Fruit fly (Drosophila melanogaster) whole organism, embryonic: ENCODE results near the gene CG12017.
A peak's percentile ranks its signal among the peaks of the same experiment; 100 is the strongest.

Experiments
- Awh ChIP-seq: fragments of 200-800 bp; sonication (Bioruptor generic); IDR thresholded peaks from 2 replicates; pipeline ENCODE4, ENCODE4 v1.3.6; 2022; ENCODE audit warnings: missing biosample characterization, missing genetic modification characterization
- B-H1 ChIP-seq: fragments of 200-800 bp; sonication (Bioruptor generic); IDR thresholded peaks from 3 replicates; pipeline ENCODE4 v1.3.6; 2022; ENCODE audit warnings: missing biosample characterization, missing genetic modification characterization
- Bgb ChIP-seq: fragments of 200-800 bp; sonication (Bioruptor generic); IDR thresholded peaks from 2 replicates; pipeline ENCODE4 v1.3.6; 2022; ENCODE audit warnings: missing biosample characterization, missing genetic modification characterization; ENCODE audit not compliant: partially characterized antibody
- Bteb2 ChIP-seq: fragments of 200-800 bp; sonication (Bioruptor generic); optimal IDR thresholded peaks from 2 replicates; lab custom pipeline; 2016; ENCODE audit warnings: missing biosample characterization, missing genetic modification characterization
- CG10267 ChIP-seq: fragments of 200-800 bp; sonication (Bioruptor generic); optimal IDR thresholded peaks from 2 replicates; lab custom pipeline; 2018; ENCODE audit warnings: missing biosample characterization, mild to moderate bottlenecking, missing genetic modification characterization, moderate library complexity
- CG10462 ChIP-seq: fragments of 200-800 bp; sonication (Bioruptor generic); optimal IDR thresholded peaks from 2 replicates; lab custom pipeline; 2016; ENCODE audit warnings: missing biosample characterization, missing genetic modification characterization
- CG11247 ChIP-seq: fragments of 200-800 bp; sonication (Bioruptor generic); IDR thresholded peaks from 2 replicates; pipeline ENCODE4 v1.3.6; 2022; ENCODE audit warnings: missing biosample characterization, missing genetic modification characterization
- CG11456 ChIP-seq: fragments of 200-800 bp; sonication (Bioruptor generic); IDR thresholded peaks from 3 replicates; pipeline ENCODE4 v1.3.6; 2022; ENCODE audit warnings: missing biosample characterization, missing genetic modification characterization
- CG12236 ChIP-seq: fragments of 200-800 bp; sonication (Bioruptor generic); optimal IDR thresholded peaks from 2 replicates; lab custom pipeline; 2016; ENCODE audit warnings: missing biosample characterization, missing genetic modification characterization
- CG13424 ChIP-seq: fragments of 200-800 bp; sonication (Bioruptor generic); optimal IDR thresholded peaks from 2 replicates; lab custom pipeline; 2019; ENCODE audit warnings: missing biosample characterization, mild to moderate bottlenecking, missing genetic modification characterization, moderate library complexity
- CG15011 ChIP-seq: fragments of 200-800 bp; sonication (Bioruptor generic); optimal IDR thresholded peaks from 3 replicates; lab custom pipeline; 2018; ENCODE audit warnings: missing biosample characterization, mild to moderate bottlenecking, missing genetic modification characterization
- CG15073 ChIP-seq: fragments of 200-800 bp; sonication (Bioruptor generic); optimal IDR thresholded peaks from 2 replicates; lab custom pipeline; 2016; ENCODE audit warnings: missing biosample characterization, missing genetic modification characterization
- CG15479 ChIP-seq: fragments of 200-800 bp; sonication (Bioruptor generic); optimal IDR thresholded peaks from 3 replicates; lab custom pipeline; 2019; ENCODE audit warnings: missing biosample characterization, mild to moderate bottlenecking, missing genetic modification characterization, moderate library complexity
- CG15601 ChIP-seq: fragments of 200-800 bp; sonication (Bioruptor generic); optimal IDR thresholded peaks from 3 replicates; lab custom pipeline; 2019; ENCODE audit warnings: missing biosample characterization, mild to moderate bottlenecking, missing genetic modification characterization, moderate library complexity
- CG1647 ChIP-seq: fragments of 200-800 bp; sonication (Bioruptor generic); optimal IDR thresholded peaks from 3 replicates; lab custom pipeline; 2016; ENCODE audit warnings: missing biosample characterization, missing genetic modification characterization
- CG17612 ChIP-seq: fragments of 200-800 bp; sonication (Bioruptor generic); IDR thresholded peaks from 2 replicates; pipeline ENCODE4 v1.3.6; 2022; ENCODE audit warnings: missing biosample characterization, missing genetic modification characterization
- CG18476 ChIP-seq: fragments of 200-800 bp; sonication (Bioruptor generic); optimal IDR thresholded peaks from 2 replicates; lab custom pipeline; 2016; ENCODE audit warnings: missing biosample characterization, mild to moderate bottlenecking, missing genetic modification characterization
- CG2129 ChIP-seq: fragments of 200-800 bp; sonication (Bioruptor generic); IDR thresholded peaks from 2 replicates; pipeline ENCODE4 v1.3.6; 2022; ENCODE audit warnings: missing biosample characterization, missing genetic modification characterization; ENCODE audit not compliant: partially characterized antibody
- CG31224 ChIP-seq: fragments of 200-800 bp; sonication (Bioruptor generic); IDR thresholded peaks from 2 replicates; pipeline ENCODE4 v1.3.6; 2022; ENCODE audit warnings: missing biosample characterization, missing genetic modification characterization
- CG42726 ChIP-seq: fragments of 200-800 bp; sonication (Bioruptor generic); IDR thresholded peaks from 2 replicates; pipeline ENCODE4 v1.3.6; 2022; ENCODE audit warnings: missing biosample characterization, missing genetic modification characterization; ENCODE audit not compliant: partially characterized antibody
- CG4707 ChIP-seq: fragments of 200-800 bp; sonication (Bioruptor generic); optimal IDR thresholded peaks from 2 replicates; lab custom pipeline; 2018; ENCODE audit warnings: missing biosample characterization, mild to moderate bottlenecking, missing genetic modification characterization, moderate library complexity
- CG6272 ChIP-seq: fragments of 200-800 bp; sonication (Bioruptor generic); IDR thresholded peaks from 2 replicates; pipeline ENCODE4 v1.3.6; 2022; ENCODE audit warnings: missing biosample characterization, missing genetic modification characterization
- H2.0 ChIP-seq: fragments of 200-800 bp; sonication (Bioruptor generic); IDR thresholded peaks from 2 replicates; pipeline ENCODE4 v1.3.6; 2022; ENCODE audit warnings: missing biosample characterization, missing genetic modification characterization
- Hey ChIP-seq: fragments of 200-800 bp; sonication (Bioruptor generic); optimal IDR thresholded peaks from 3 replicates; lab custom pipeline; 2018; ENCODE audit warnings: missing biosample characterization, mild to moderate bottlenecking, missing genetic modification characterization
- Hr39 ChIP-seq: fragments of >200 bp; optimal IDR thresholded peaks from 2 replicates; lab custom pipeline; 2017
- Mes4 ChIP-seq: fragments of 200-800 bp; sonication (Bioruptor generic); optimal IDR thresholded peaks from 2 replicates; lab custom pipeline; 2016; ENCODE audit warnings: missing biosample characterization, missing genetic modification characterization
- Six4 ChIP-seq: fragments of 200-800 bp; sonication (Bioruptor generic); optimal IDR thresholded peaks from 2 replicates; lab custom pipeline; 2016; ENCODE audit warnings: missing biosample characterization, missing genetic modification characterization
- Sry-β ChIP-seq: fragments of 200-800 bp; sonication (Bioruptor generic); optimal IDR thresholded peaks from 2 replicates; lab custom pipeline; 2018; ENCODE audit warnings: missing biosample characterization, mild to moderate bottlenecking, missing genetic modification characterization, moderate library complexity
- Vsx1 ChIP-seq: fragments of 200-800 bp; sonication (Bioruptor generic); optimal IDR thresholded peaks from 2 replicates; lab custom pipeline; 2017; ENCODE audit warnings: missing biosample characterization, mild to moderate bottlenecking, missing genetic modification characterization, missing genetic modification reagents
- ac ChIP-seq: fragments of 200-800 bp; sonication (Bioruptor generic); optimal IDR thresholded peaks from 3 replicates; lab custom pipeline; 2017; ENCODE audit warnings: missing biosample characterization, mild to moderate bottlenecking, missing genetic modification characterization
- aop ChIP-seq: fragments of 200-800 bp; sonication (Bioruptor generic); IDR thresholded peaks from 2 replicates; pipeline ENCODE4 v1.3.6; 2022; ENCODE audit warnings: missing biosample characterization, missing genetic modification characterization
- bowl ChIP-seq: fragments of 200-800 bp; sonication (Bioruptor generic); IDR thresholded peaks from 2 replicates; pipeline ENCODE4 v1.3.6; 2022; ENCODE audit warnings: missing biosample characterization, missing genetic modification characterization
- disco-r ChIP-seq: fragments of 200-800 bp; sonication (Bioruptor generic); optimal IDR thresholded peaks from 2 replicates; lab custom pipeline; 2016; ENCODE audit warnings: missing biosample characterization, missing genetic modification characterization
- exex ChIP-seq: fragments of 200-800 bp; sonication (Bioruptor generic); optimal IDR thresholded peaks from 4 replicates; lab custom pipeline; 2018; ENCODE audit warnings: missing biosample characterization, mild to moderate bottlenecking, missing genetic modification characterization, moderate library complexity
- fd3F ChIP-seq: fragments of 200-800 bp; sonication (Bioruptor generic); optimal IDR thresholded peaks from 2 replicates; lab custom pipeline; 2018; ENCODE audit warnings: missing biosample characterization, mild to moderate bottlenecking, missing genetic modification characterization, moderate library complexity
- hkb ChIP-seq, 2 experiments: fragments of 200-800 bp in 1 of 2; fragments of >200 bp in 1 of 2; sonication (Bioruptor generic) in 1 of 2; IDR thresholded peaks in 1 of 2; optimal IDR thresholded peaks in 1 of 2; 2 replicates each; pipeline versions ENCODE4 v1.3.6 to Lab custom; 2017 to 2022; ENCODE audit warnings: missing biosample characterization in 1 of 2, missing genetic modification characterization in 1 of 2
- insv ChIP-seq, 2 experiments: fragments of 200-800 bp; sonication (Bioruptor generic); optimal IDR thresholded peaks; 3 replicates each; lab custom pipeline; 2016 to 2018; ENCODE audit warnings: missing biosample characterization in 2 of 2, missing genetic modification characterization in 2 of 2
- kni ChIP-seq: fragments of 200-800 bp; sonication (Bioruptor generic); optimal IDR thresholded peaks from 3 replicates; lab custom pipeline; 2017; ENCODE audit warnings: mild to moderate bottlenecking, missing biosample characterization, missing genetic modification reagents, missing genetic modification characterization
- knrl ChIP-seq: fragments of 200-800 bp; sonication (Bioruptor generic); IDR thresholded peaks from 3 replicates; pipeline ENCODE4 v1.3.6; 2022; ENCODE audit warnings: missing biosample characterization, missing genetic modification characterization; ENCODE audit not compliant: partially characterized antibody
- lilli ChIP-seq: fragments of 200-800 bp; sonication (Bioruptor generic); optimal IDR thresholded peaks from 3 replicates; lab custom pipeline; 2016; ENCODE audit warnings: missing biosample characterization, missing genetic modification characterization
- mirr ChIP-seq: fragments of 200-800 bp; sonication (Bioruptor generic); optimal IDR thresholded peaks from 3 replicates; lab custom pipeline; 2018; ENCODE audit warnings: missing biosample characterization, mild to moderate bottlenecking, missing genetic modification characterization
- otp ChIP-seq: fragments of 200-800 bp; sonication (Bioruptor generic); IDR thresholded peaks from 3 replicates; pipeline ENCODE4, ENCODE4 v1.3.6; 2022; ENCODE audit warnings: missing biosample characterization, missing genetic modification characterization
- pb ChIP-seq: fragments of 200-800 bp; sonication (Bioruptor generic); optimal IDR thresholded peaks from 3 replicates; lab custom pipeline; 2016; ENCODE audit warnings: missing biosample characterization, missing genetic modification characterization
- pita ChIP-seq: fragments of 200-800 bp; sonication (Bioruptor generic); optimal IDR thresholded peaks from 2 replicates; lab custom pipeline; 2017; ENCODE audit warnings: missing biosample characterization, mild to moderate bottlenecking, missing genetic modification characterization
- schlank ChIP-seq: fragments of 200-800 bp; sonication (Bioruptor generic); optimal IDR thresholded peaks from 2 replicates; lab custom pipeline; 2018; ENCODE audit warnings: missing biosample characterization, mild to moderate bottlenecking, missing genetic modification characterization
- scrt ChIP-seq: fragments of 200-800 bp; sonication (Bioruptor generic); optimal IDR thresholded peaks from 2 replicates; lab custom pipeline; 2018; ENCODE audit warnings: missing biosample characterization, mild to moderate bottlenecking, missing genetic modification characterization, moderate library complexity
- sd ChIP-seq: fragments of 200-800 bp; sonication (Bioruptor generic); optimal IDR thresholded peaks from 3 replicates; lab custom pipeline; 2018; ENCODE audit warnings: missing biosample characterization, mild to moderate bottlenecking, missing genetic modification characterization, moderate library complexity
- sima ChIP-seq: fragments of 200-800 bp; sonication (Bioruptor generic); optimal IDR thresholded peaks from 2 replicates; lab custom pipeline; 2016; ENCODE audit warnings: missing biosample characterization, missing genetic modification characterization
- slp2 ChIP-seq: fragments of 200-800 bp; sonication (Bioruptor generic); optimal IDR thresholded peaks from 2 replicates; lab custom pipeline; 2016; ENCODE audit warnings: missing biosample characterization, missing genetic modification characterization
- trem ChIP-seq: fragments of 200-800 bp; optimal IDR thresholded peaks from 3 replicates; lab custom pipeline; 2019; ENCODE audit warnings: missing biosample characterization, mild to moderate bottlenecking, missing genetic modification characterization, moderate library complexity
- usp ChIP-seq: fragments of >200 bp; optimal IDR thresholded peaks from 2 replicates; lab custom pipeline; 2017; ENCODE audit warnings: missing biosample characterization, missing genetic modification characterization
- yki ChIP-seq: fragments of >200 bp; optimal IDR thresholded peaks from 3 replicates; lab custom pipeline; 2018

CG12017 gene

dm6 chr3L:3300345-3300744 is 20.3 kb downstream of the CG12017 start (continued):
- no peak for TF ChIP-seq Sry-β (GFP tag; lab: Kevin White, UChicago)
- TF ChIP-seq Hr39 = no peak
- TF ChIP-seq hkb (optimal IDR thresholded peaks at IDR 0.05; lab: Kevin White, UChicago) = no peak
- TF ChIP-seq hkb (GFP tag; IDR thresholded peaks at IDR 0.05; lab: Robert Waterston, UW) = peak; percentile 89
- peak; percentile 8 for TF ChIP-seq pb (GFP tag; lab: Kevin White, UChicago)
- no peak for TF ChIP-seq CG12236 (GFP tag; lab: Kevin White, UChicago)
- peak; percentile 29 for TF ChIP-seq CG15601 (tag; lab: Kevin White, UChicago)
- TF ChIP-seq scrt = peak; percentile 23
- TF ChIP-seq insv (GFP tag; optimal IDR thresholded peaks at IDR 0.05; lab: Kevin White, UChicago) = no peak
- TF ChIP-seq CG18476 (GFP tag; lab: Kevin White, UChicago) = peak; percentile 30
- no peak for TF ChIP-seq pita (GFP tag; lab: Kevin White, UChicago)
- TF ChIP-seq CG17612 (GFP tag; lab: Robert Waterston, UW) = no peak
- TF ChIP-seq exex = no peak
- TF ChIP-seq CG10267 (tag; lab: Kevin White, UChicago) = peak; percentile 46
- TF ChIP-seq CG11247 (GFP tag; lab: Robert Waterston, UW) = no peak
- TF ChIP-seq H2.0 = peak; percentile 71
- no peak for TF ChIP-seq knrl (GFP tag; lab: Robert Waterston, UW)
- no peak for TF ChIP-seq sd (tag; lab: Kevin White, UChicago)
- TF ChIP-seq trem (tag; lab: Kevin White, UChicago) = peak; percentile 19
- no peak for TF ChIP-seq aop (GFP tag; lab: Robert Waterston, UW)
- TF ChIP-seq yki (lab: Kevin White, UChicago) = no peak
- no peak for TF ChIP-seq Hey
- no peak for TF ChIP-seq CG42726 (GFP tag; lab: Robert Waterston, UW)
- no peak for TF ChIP-seq CG4707 (GFP tag; lab: Kevin White, UChicago)
- TF ChIP-seq CG31224 (GFP tag; lab: Robert Waterston, UW) = peak; percentile 44; the same call in 1 of the 2 replicates
- TF ChIP-seq CG15011 (GFP tag; lab: Kevin White, UChicago) = no peak
- TF ChIP-seq CG15073 (GFP tag; lab: Kevin White, UChicago) = no peak
- no peak for TF ChIP-seq CG6272 (GFP tag; lab: Robert Waterston, UW)
- no peak for TF ChIP-seq sima
- TF ChIP-seq Mes4 (GFP tag; lab: Kevin White, UChicago) = peak; percentile 1
- no peak for TF ChIP-seq CG10462 (GFP tag; lab: Kevin White, UChicago)
- TF ChIP-seq slp2 (GFP tag; lab: Kevin White, UChicago) = peak; percentile 66
- no peak for TF ChIP-seq usp (GFP tag; lab: Kevin White, UChicago)
- TF ChIP-seq Awh (GFP tag; lab: Robert Waterston, UW) = peak; percentile 76
- peak; percentile 63; the same call in 1 of the 3 replicates for TF ChIP-seq CG11456 (GFP tag; lab: Robert Waterston, UW)
- no peak for TF ChIP-seq Bteb2
- TF ChIP-seq CG13424 (tag; lab: Kevin White, UChicago) = peak; percentile 55
- peak; percentile 11 for TF ChIP-seq kni (GFP tag; lab: Kevin White, UChicago)
- no peak for TF ChIP-seq schlank (tag; lab: Kevin White, UChicago)
- TF ChIP-seq Bgb (GFP tag; lab: Robert Waterston, UW) = no peak
- no peak for TF ChIP-seq CG2129 (GFP tag; lab: Robert Waterston, UW)
- TF ChIP-seq disco-r (GFP tag; lab: Kevin White, UChicago) = peak; percentile 2
- peak; percentile 38 for TF ChIP-seq Six4
- no peak for TF ChIP-seq bowl (GFP tag; lab: Robert Waterston, UW)
- peak; percentile 6 for TF ChIP-seq CG1647
- TF ChIP-seq mirr (GFP tag; lab: Kevin White, UChicago) = no peak
- peak; percentile 23 for TF ChIP-seq Vsx1 (GFP tag; lab: Kevin White, UChicago)
- TF ChIP-seq otp = peak; percentile 62; the same call in 2 of the 3 replicates
- no peak for TF ChIP-seq ac (GFP tag; lab: Kevin White, UChicago)
- TF ChIP-seq CG15479 = no peak
- peak; percentile 74 for TF ChIP-seq B-H1
- peak; percentile 23 for TF ChIP-seq fd3F
- no peak for TF ChIP-seq lilli
